Fruit fly (Drosophila melanogaster) whole organism, wandering third instar larva: ENCODE results near the gene TfIIFbeta.

ENCODE experiments used
- Rel ChIP-seq, 2 experiments: fragments of 200-800 bp; sonication (Bioruptor generic) in 1 of 2; optimal IDR thresholded peaks; 2 replicates in 1 of 2; 3 replicates in 1 of 2; lab custom pipeline; 2016 to 2019; ENCODE audit warnings: mild to moderate bottlenecking in 2 of 2, missing biosample characterization in 2 of 2, missing genetic modification characterization in 2 of 2, moderate library complexity in 1 of 2
- br ChIP-seq: fragments of 200-800 bp; sonication (Bioruptor generic); optimal IDR thresholded peaks from 2 replicates; lab custom pipeline; 2016; ENCODE audit warnings: missing biosample characterization, missing genetic modification characterization
- brk ChIP-seq: fragments of 200-800 bp; sonication (Bioruptor generic); optimal IDR thresholded peaks from 2 replicates; lab custom pipeline; 2016; ENCODE audit warnings: missing biosample characterization, mild to moderate bottlenecking, missing genetic modification characterization
- h ChIP-seq: fragments of 200-800 bp; sonication (Bioruptor generic); optimal IDR thresholded peaks from 3 replicates; lab custom pipeline; 2016; ENCODE audit warnings: missing biosample characterization, mild to moderate bottlenecking, missing genetic modification characterization
- jim ChIP-seq: fragments of 175-275, 200-325 bp; sonication (Bioruptor generic); optimal IDR thresholded peaks from 2 replicates; lab custom pipeline; 2016; ENCODE audit warnings: missing biosample characterization, mild to moderate bottlenecking, missing genetic modification characterization
- psq ChIP-seq: fragments of 200-800 bp; sonication (Bioruptor generic); optimal IDR thresholded peaks from 3 replicates; lab custom pipeline; 2017; ENCODE audit warnings: missing biosample characterization, mild to moderate bottlenecking, missing genetic modification characterization, moderate library complexity
- sage ChIP-seq: fragments of 200-800 bp; sonication (Bioruptor generic); optimal IDR thresholded peaks from 2 replicates; lab custom pipeline; 2016; ENCODE audit warnings: missing biosample characterization, mild to moderate bottlenecking, missing genetic modification characterization
- tai ChIP-seq: sonication (Bioruptor generic); optimal IDR thresholded peaks from 2 replicates; lab custom pipeline; 2016; ENCODE audit warnings: missing biosample characterization, missing genetic modification characterization
- usp ChIP-seq: fragments of >200 bp; optimal IDR thresholded peaks from 2 replicates; lab custom pipeline; 2017; ENCODE audit warnings: missing biosample characterization, missing genetic modification characterization

- no peak for TF ChIP-seq h
- TF ChIP-seq Rel (GFP tag; optimal IDR thresholded peaks at IDR 0.05; lab: Kevin White, UChicago): no peak
- TF ChIP-seq Rel (tag; optimal IDR thresholded peaks at IDR 0.05; lab: Kevin White, UChicago): no peak
- no peak for TF ChIP-seq psq (GFP tag; lab: Kevin White, UChicago)
- no peak for TF ChIP-seq br (GFP tag; lab: Kevin White, UChicago)
- TF ChIP-seq usp: no peak
- TF ChIP-seq brk: no peak
- TF ChIP-seq tai (GFP tag; lab: Kevin White, UChicago): no peak
- no peak for TF ChIP-seq sage (GFP tag; lab: Kevin White, UChicago)
- no peak for TF ChIP-seq jim (GFP tag; lab: Kevin White, UChicago)
Observed at dm6 chr3R:10735857-10736256, 31.7 kb downstream of the TfIIFbeta start, which contains the start of gene tomboy20.
